Fruit fly (Drosophila melanogaster) whole organism, wandering third instar larva: ENCODE measurements around the gene RpL9.

Experiments used
- Abd-B ChIP-seq: fragments of >200 bp; optimal IDR thresholded peaks from 2 replicates; lab custom pipeline; 2017; ENCODE audit warnings: missing biosample characterization, missing genetic modification characterization
- CG32264 ChIP-seq: fragments of 200-800 bp; sonication (Bioruptor generic); optimal IDR thresholded peaks from 2 replicates; lab custom pipeline; 2016; ENCODE audit warnings: missing biosample characterization, missing genetic modification characterization
- CG9705 ChIP-seq: fragments of 200-800 bp; sonication (Bioruptor generic); optimal IDR thresholded peaks from 2 replicates; lab custom pipeline; 2018; ENCODE audit warnings: missing biosample characterization, mild to moderate bottlenecking, missing genetic modification characterization
- CrebA ChIP-seq: fragments of 200-800 bp; sonication (Bioruptor generic); optimal IDR thresholded peaks from 2 replicates; lab custom pipeline; 2016; ENCODE audit warnings: missing biosample characterization, mild to moderate bottlenecking, missing genetic modification characterization, borderline replicate concordance
- Dfd ChIP-seq: fragments of >200 bp; optimal IDR thresholded peaks from 2 replicates; lab custom pipeline; 2017; ENCODE audit warnings: missing biosample characterization, missing genetic modification characterization
- Dif ChIP-seq: fragments of 200-275, 200-300 bp; sonication (Bioruptor generic); optimal IDR thresholded peaks from 2 replicates; lab custom pipeline; 2018; ENCODE audit warnings: missing biosample characterization, missing genetic modification characterization; ENCODE audit not compliant: partially characterized antibody
- GATAd ChIP-seq: sonication (Bioruptor generic); optimal IDR thresholded peaks from 2 replicates; lab custom pipeline; 2016; ENCODE audit warnings: missing biosample characterization, missing genetic modification characterization
- HLH106 ChIP-seq: fragments of 200-800 bp; optimal IDR thresholded peaks from 3 replicates; lab custom pipeline; 2019; ENCODE audit warnings: missing biosample characterization, mild to moderate bottlenecking, missing genetic modification characterization, moderate library complexity
- Hnf4 ChIP-seq: fragments of 200-800 bp; sonication (Bioruptor generic); optimal IDR thresholded peaks from 2 replicates; lab custom pipeline; 2016; ENCODE audit warnings: missing biosample characterization, mild to moderate bottlenecking, missing genetic modification characterization
- Hr78 ChIP-seq: fragments of >200 bp; optimal IDR thresholded peaks from 2 replicates; lab custom pipeline; 2017; ENCODE audit warnings: missing biosample characterization, missing genetic modification characterization
- Hr83 ChIP-seq: fragments of 200-300 bp; sonication (Bioruptor generic); optimal IDR thresholded peaks from 2 replicates; lab custom pipeline; 2016; ENCODE audit warnings: missing biosample characterization, mild to moderate bottlenecking, missing genetic modification characterization, moderate library complexity; ENCODE audit not compliant: poor library complexity, severe bottlenecking
- Jra ChIP-seq: sonication (Bioruptor generic); optimal IDR thresholded peaks from 2 replicates; lab custom pipeline; 2016; ENCODE audit warnings: missing biosample characterization, missing genetic modification characterization
- Mio ChIP-seq: sonication (Bioruptor generic); optimal IDR thresholded peaks from 2 replicates; lab custom pipeline; 2016; ENCODE audit warnings: missing biosample characterization, missing genetic modification characterization
- Myc ChIP-seq: fragments of >200 bp; optimal IDR thresholded peaks from 2 replicates; lab custom pipeline; 2017
- N ChIP-seq: fragments of >200 bp; optimal IDR thresholded peaks from 2 replicates; lab custom pipeline; 2018; ENCODE audit warnings: missing biosample characterization, missing external identifiers, missing genetic modification characterization
- OdsH ChIP-seq: fragments of 200-800 bp; sonication (Bioruptor generic); optimal IDR thresholded peaks from 2 replicates; lab custom pipeline; 2016; ENCODE audit warnings: missing biosample characterization, mild to moderate bottlenecking, missing genetic modification characterization
- Rel ChIP-seq, 2 experiments: fragments of 200-800 bp; sonication (Bioruptor generic) in 1 of 2; optimal IDR thresholded peaks; 2 replicates in 1 of 2; 3 replicates in 1 of 2; lab custom pipeline; 2016 to 2019; ENCODE audit warnings: mild to moderate bottlenecking in 2 of 2, missing biosample characterization in 2 of 2, missing genetic modification characterization in 2 of 2, moderate library complexity in 1 of 2
- Sp1 ChIP-seq: fragments of 200-800 bp; sonication (Bioruptor generic); optimal IDR thresholded peaks from 3 replicates; lab custom pipeline; 2019; ENCODE audit warnings: missing biosample characterization, mild to moderate bottlenecking, missing genetic modification characterization, moderate library complexity
- Vsx2 ChIP-seq: fragments of 200-300, 225-300 bp; sonication (Bioruptor generic); optimal IDR thresholded peaks from 2 replicates; lab custom pipeline; 2018; ENCODE audit warnings: missing biosample characterization, missing genetic modification characterization; ENCODE audit not compliant: partially characterized antibody
- br ChIP-seq: fragments of 200-800 bp; sonication (Bioruptor generic); optimal IDR thresholded peaks from 2 replicates; lab custom pipeline; 2016; ENCODE audit warnings: missing biosample characterization, missing genetic modification characterization
- brk ChIP-seq: fragments of 200-800 bp; sonication (Bioruptor generic); optimal IDR thresholded peaks from 2 replicates; lab custom pipeline; 2016; ENCODE audit warnings: missing biosample characterization, mild to moderate bottlenecking, missing genetic modification characterization
- dl ChIP-seq, 2 experiments: fragments of 175-275, 200-275 bp in 1 of 2; fragments of 200-275 bp in 1 of 2; sonication (Bioruptor generic); optimal IDR thresholded peaks; lab custom pipeline; 2018; ENCODE audit warnings: mild to moderate bottlenecking in 2 of 2, missing biosample characterization in 2 of 2, missing genetic modification characterization in 2 of 2, moderate library complexity in 2 of 2; ENCODE audit not compliant: partially characterized antibody in 2 of 2, insufficient read depth in 1 of 2
- dmrt93B ChIP-seq: fragments of 200-800 bp; sonication (Bioruptor generic); optimal IDR thresholded peaks from 2 replicates; lab custom pipeline; 2018; ENCODE audit warnings: missing biosample characterization, mild to moderate bottlenecking, missing genetic modification characterization
- dsf ChIP-seq: sonication (Bioruptor generic); optimal IDR thresholded peaks from 2 replicates; lab custom pipeline; 2016; ENCODE audit warnings: missing biosample characterization, missing genetic modification characterization, borderline replicate concordance
- ey ChIP-seq: fragments of 200-800 bp; sonication (Bioruptor generic); optimal IDR thresholded peaks from 2 replicates; lab custom pipeline; 2016; ENCODE audit warnings: missing biosample characterization, missing genetic modification characterization
- foxo ChIP-seq, 2 experiments: fragments of 200-800 bp; sonication (Bioruptor generic); optimal IDR thresholded peaks; 2 replicates in 1 of 2; 3 replicates in 1 of 2; lab custom pipeline; 2016 to 2017; ENCODE audit warnings: missing biosample characterization in 2 of 2, missing genetic modification characterization in 2 of 2
- fru ChIP-seq: fragments of 200-800 bp; sonication (Bioruptor generic); optimal IDR thresholded peaks from 3 replicates; lab custom pipeline; 2016; ENCODE audit warnings: missing biosample characterization, mild to moderate bottlenecking, missing genetic modification characterization
- h ChIP-seq: fragments of 200-800 bp; sonication (Bioruptor generic); optimal IDR thresholded peaks from 3 replicates; lab custom pipeline; 2016; ENCODE audit warnings: missing biosample characterization, mild to moderate bottlenecking, missing genetic modification characterization
- jim ChIP-seq: fragments of 175-275, 200-325 bp; sonication (Bioruptor generic); optimal IDR thresholded peaks from 2 replicates; lab custom pipeline; 2016; ENCODE audit warnings: missing biosample characterization, mild to moderate bottlenecking, missing genetic modification characterization
- lola ChIP-seq: fragments of >200 bp; optimal IDR thresholded peaks from 2 replicates; lab custom pipeline; 2017; ENCODE audit warnings: missing biosample characterization, missing genetic modification characterization
- pan ChIP-seq: fragments of >200 bp; optimal IDR thresholded peaks from 2 replicates; lab custom pipeline; 2017
- psq ChIP-seq: fragments of 200-800 bp; sonication (Bioruptor generic); optimal IDR thresholded peaks from 3 replicates; lab custom pipeline; 2017; ENCODE audit warnings: missing biosample characterization, mild to moderate bottlenecking, missing genetic modification characterization, moderate library complexity
- rgr ChIP-seq: fragments of 200-800 bp; sonication (Bioruptor generic); optimal IDR thresholded peaks from 3 replicates; lab custom pipeline; 2016; ENCODE audit warnings: missing biosample characterization, mild to moderate bottlenecking, missing genetic modification characterization
- sage ChIP-seq: fragments of 200-800 bp; sonication (Bioruptor generic); optimal IDR thresholded peaks from 2 replicates; lab custom pipeline; 2016; ENCODE audit warnings: missing biosample characterization, mild to moderate bottlenecking, missing genetic modification characterization
- sv ChIP-seq: fragments of 200-800 bp; sonication (Bioruptor generic); optimal IDR thresholded peaks from 3 replicates; lab custom pipeline; 2016; ENCODE audit warnings: missing biosample characterization, missing genetic modification characterization
- tai ChIP-seq: sonication (Bioruptor generic); optimal IDR thresholded peaks from 2 replicates; lab custom pipeline; 2016; ENCODE audit warnings: missing biosample characterization, missing genetic modification characterization
- usp ChIP-seq: fragments of >200 bp; optimal IDR thresholded peaks from 2 replicates; lab custom pipeline; 2017; ENCODE audit warnings: missing biosample characterization, missing genetic modification characterization
- woc ChIP-seq: sonication (Bioruptor generic); optimal IDR thresholded peaks from 2 replicates; lab custom pipeline; 2016; ENCODE audit warnings: missing biosample characterization, mild to moderate bottlenecking, missing genetic modification characterization

The RpL9 gene

DNA sequence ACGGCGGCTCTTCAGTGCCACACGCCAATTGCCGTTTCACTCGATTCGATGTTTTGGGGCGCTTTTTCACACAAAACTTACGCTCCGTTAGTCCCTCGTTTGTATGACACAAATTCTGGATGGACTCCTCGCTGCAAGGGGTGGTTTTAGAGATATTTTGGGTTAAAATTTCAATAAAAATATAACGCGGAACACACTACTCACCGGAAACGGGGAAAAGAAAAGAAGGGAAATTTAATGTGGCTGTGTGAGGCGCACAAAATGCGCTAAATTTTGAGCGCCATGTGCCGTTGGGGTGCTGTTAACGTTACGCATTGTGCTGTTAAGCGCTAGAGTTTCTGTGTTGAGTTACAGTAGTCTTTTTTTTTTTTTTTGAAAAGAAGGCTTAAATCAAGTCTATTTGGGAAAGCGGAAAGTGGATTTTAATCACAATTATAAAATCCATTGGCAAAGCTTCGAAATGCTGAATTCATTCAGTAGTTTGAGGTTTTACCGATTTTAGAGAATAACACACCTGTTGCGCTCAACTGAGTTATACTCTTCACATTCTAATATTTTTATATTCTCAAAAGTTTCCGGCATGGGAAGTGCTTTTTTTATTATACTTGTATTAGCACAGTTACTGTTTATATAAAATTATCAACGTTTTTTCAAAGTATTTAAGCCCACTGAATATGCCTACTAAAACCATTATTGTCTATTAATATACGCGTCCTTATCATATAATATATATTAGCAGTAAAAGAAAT is at the start of gene RpL9:
RpL9 (minus strand) TSS at position 265 of the 749 bp plus-strand sequence.
- TF ChIP-seq usp (GFP tag; lab: Kevin White, UChicago), result no peak
- peak; percentile 4 for TF ChIP-seq ey
- TF ChIP-seq Myc (lab: Kevin White, UChicago), result peak; percentile 59
- TF ChIP-seq dl (GFP tag; optimal IDR thresholded peaks at IDR 0.05; lab: Kevin White, UChicago; ENCODE audit: insufficient read depth in 1 of 2, partially characterized antibody in 2 of 2), result no peak
- TF ChIP-seq woc (GFP tag; lab: Kevin White, UChicago), result no peak
- no peak for TF ChIP-seq Hr78 (GFP tag; lab: Kevin White, UChicago)
- no peak for TF ChIP-seq Mio (GFP tag; lab: Kevin White, UChicago)
- no peak for TF ChIP-seq jim (GFP tag; lab: Kevin White, UChicago)
- no peak for TF ChIP-seq Dfd (GFP tag; lab: Kevin White, UChicago)
- TF ChIP-seq GATAd, result no peak
- no peak for TF ChIP-seq CG32264 (GFP tag; lab: Kevin White, UChicago)
- no peak for TF ChIP-seq sage (GFP tag; lab: Kevin White, UChicago)
- peak; percentile 22 for TF ChIP-seq Hnf4 (GFP tag; lab: Kevin White, UChicago)
- peak; percentile 32 for TF ChIP-seq psq (GFP tag; lab: Kevin White, UChicago)
- TF ChIP-seq br (GFP tag; lab: Kevin White, UChicago), result peak; percentile 61
- TF ChIP-seq Rel (GFP tag; optimal IDR thresholded peaks at IDR 0.05; lab: Kevin White, UChicago), result no peak
- TF ChIP-seq Rel (tag; optimal IDR thresholded peaks at IDR 0.05; lab: Kevin White, UChicago), result no peak
- TF ChIP-seq HLH106 (tag; lab: Kevin White, UChicago), result no peak
- TF ChIP-seq Jra (GFP tag; lab: Kevin White, UChicago), result peak; percentile 19
- no peak for TF ChIP-seq Dif (GFP tag; lab: Kevin White, UChicago)
- TF ChIP-seq pan (lab: Kevin White, UChicago), result no peak
- no peak for TF ChIP-seq brk (GFP tag; lab: Kevin White, UChicago)
- TF ChIP-seq dmrt93B (GFP tag; lab: Kevin White, UChicago), result peak; percentile 60
- TF ChIP-seq Sp1 (GFP tag; lab: Kevin White, UChicago), result peak; percentile 80
- TF ChIP-seq rgr (GFP tag; lab: Kevin White, UChicago), result no peak
- no peak for TF ChIP-seq N (GFP tag; lab: Kevin White, UChicago)
- peak; percentile 62 for TF ChIP-seq h
- no peak for TF ChIP-seq foxo (GFP tag; optimal IDR thresholded peaks at IDR 0.05; lab: Kevin White, UChicago)
- peak; percentile 52 for TF ChIP-seq CG9705
- no peak for TF ChIP-seq Abd-B (GFP tag; lab: Kevin White, UChicago)
- no peak for TF ChIP-seq tai (GFP tag; lab: Kevin White, UChicago)
- TF ChIP-seq sv (GFP tag; lab: Kevin White, UChicago), result no peak
- TF ChIP-seq Hr83 (GFP tag; lab: Kevin White, UChicago), result peak; percentile 87
- TF ChIP-seq OdsH, result peak; percentile 46
- TF ChIP-seq, all 38 proteins: peak for 12

dm6 chr2L:11053018-11053807 is 49.2 kb upstream of the RpL9 start:
- TF ChIP-seq Myc (lab: Kevin White, UChicago) (no peak), psq (GFP tag; lab: Kevin White, UChicago) (peak; percentile 89), dsf (GFP tag; lab: Kevin White, UChicago) (peak; percentile 40), jim (GFP tag; lab: Kevin White, UChicago) (peak; percentile 66), Dif (GFP tag; lab: Kevin White, UChicago) (no peak), lola (no peak), fru (peak; percentile 93), foxo (GFP tag; optimal IDR thresholded peaks at IDR 0.05; lab: Kevin White, UChicago) (peak; percentile 46 to 95), Hr83 (GFP tag; lab: Kevin White, UChicago) (peak; percentile 27), HLH106 (tag; lab: Kevin White, UChicago) (peak; percentile 94), dl (GFP tag; optimal IDR thresholded peaks at IDR 0.05; lab: Kevin White, UChicago; ENCODE audit: insufficient read depth in 1 of 2, partially characterized antibody in 2 of 2) (peak in 1 of 2 experiments; percentile 25), tai (GFP tag; lab: Kevin White, UChicago) (peak; percentile 84), woc (GFP tag; lab: Kevin White, UChicago) (peak; percentile 98), Vsx2 (no peak), br (GFP tag; lab: Kevin White, UChicago) (peak; percentile 92), N (GFP tag; lab: Kevin White, UChicago) (no peak), CG9705 (peak; percentile 89), Dfd (GFP tag; lab: Kevin White, UChicago) (no peak), dmrt93B (GFP tag; lab: Kevin White, UChicago) (peak; percentile 85), Sp1 (GFP tag; lab: Kevin White, UChicago) (peak; percentile 84), Abd-B (GFP tag; lab: Kevin White, UChicago) (no peak), CG32264 (GFP tag; lab: Kevin White, UChicago) (peak; percentile 84), sv (GFP tag; lab: Kevin White, UChicago) (no peak), ey (peak; percentile 94), brk (GFP tag; lab: Kevin White, UChicago) (peak; percentile 92), Hr78 (GFP tag; lab: Kevin White, UChicago) (no peak), usp (GFP tag; lab: Kevin White, UChicago) (no peak), Jra (GFP tag; lab: Kevin White, UChicago) (peak; percentile 61), OdsH (peak; percentile 94), CrebA (GFP tag; lab: Kevin White, UChicago) (peak; percentile 91), Hnf4 (GFP tag; lab: Kevin White, UChicago) (peak; percentile 76), rgr (GFP tag; lab: Kevin White, UChicago) (peak; percentile 92), sage (GFP tag; lab: Kevin White, UChicago) (peak; percentile 80), GATAd (no peak), Mio (GFP tag; lab: Kevin White, UChicago) (peak; percentile 42), Rel (GFP tag; optimal IDR thresholded peaks at IDR 0.05; lab: Kevin White, UChicago) (peak; percentile 87), Rel (tag; optimal IDR thresholded peaks at IDR 0.05; lab: Kevin White, UChicago) (peak; percentile 70)
